Fruit fly (Drosophila melanogaster) whole organism, larva: ENCODE results near the gene Con.

Source experiments
- noc ChIP-seq: fragments of 200-800 bp; sonication (Bioruptor generic); optimal IDR thresholded peaks from 3 replicates; lab custom pipeline; 2019; ENCODE audit warnings: missing biosample characterization, mild to moderate bottlenecking, missing genetic modification characterization, moderate library complexity

The Con gene

dm6 chr3L:5078978-5079377 lies at the start of gene Con:
Con (minus strand) TSS chr3L:5079033.
- TF ChIP-seq noc: no peak

DNA sequence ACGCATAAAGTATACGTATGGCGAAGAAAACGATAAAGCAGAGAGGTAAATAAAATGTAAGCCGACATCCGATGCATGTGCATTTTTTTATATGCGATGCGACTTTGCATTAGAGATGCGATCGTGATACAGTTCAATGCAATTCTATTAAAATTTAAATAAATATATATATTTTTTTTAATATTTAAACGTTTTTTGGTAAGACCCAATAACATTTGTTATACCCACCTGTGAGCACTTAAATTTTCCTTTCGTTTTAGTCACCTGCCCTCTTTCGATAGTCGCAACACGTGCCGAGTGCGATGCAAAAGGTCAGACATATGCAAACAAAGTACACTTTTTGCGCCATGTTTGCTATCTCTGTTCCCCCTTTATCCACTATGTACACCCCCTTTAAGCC lies 49.4 kb upstream of the Con start:
- TF ChIP-seq noc: no peak

DNA sequence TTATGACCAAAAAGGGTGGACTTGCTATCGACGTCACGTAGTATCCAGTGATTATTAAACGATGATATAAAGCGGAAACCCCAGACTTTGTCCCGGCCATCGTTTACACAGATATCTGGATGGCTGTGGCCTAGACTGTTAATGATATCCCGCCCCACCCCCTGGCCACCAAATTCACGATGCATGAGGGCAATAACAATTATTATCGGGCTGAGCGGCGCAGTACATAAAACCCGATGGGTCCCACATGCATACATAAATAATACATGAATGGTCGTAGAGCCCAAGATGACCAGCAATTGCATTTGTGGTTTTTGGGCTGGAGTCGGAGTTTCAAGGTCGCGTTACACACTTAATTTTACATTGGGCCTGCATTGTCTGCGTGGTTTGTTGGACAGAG lies 48.8 kb upstream of the Con start:
- TF ChIP-seq noc: no peak

dm6 chr3L:5125202-5125601 lies 46.4 kb upstream of the Con start:
- TF ChIP-seq noc: no peak

dm6 chr3L:5102050-5102449 lies 23.2 kb upstream of the Con start:
- TF ChIP-seq noc: no peak

dm6 chr3L:5096674-5097073 lies 17.8 kb upstream of the Con start:
- TF ChIP-seq noc: no peak

- no peak for TF ChIP-seq noc
Observed at dm6 chr3L:5080837-5081236, 2.0 kb upstream of the Con start.

dm6 chr3L:5017521-5017920 lies 61.3 kb downstream of the Con start:
- TF ChIP-seq noc: no peak

dm6 chr3L:5012033-5012432 lies 66.8 kb downstream of the Con start, which contains the start of gene ATPsynCF6L:
ATPsynCF6L (minus strand) TSS chr3L:5012133.
- TF ChIP-seq noc: no peak

- no peak for TF ChIP-seq noc
Observed at dm6 chr3L:4999447-5000226, 79.2 kb downstream of the Con start.

DNA sequence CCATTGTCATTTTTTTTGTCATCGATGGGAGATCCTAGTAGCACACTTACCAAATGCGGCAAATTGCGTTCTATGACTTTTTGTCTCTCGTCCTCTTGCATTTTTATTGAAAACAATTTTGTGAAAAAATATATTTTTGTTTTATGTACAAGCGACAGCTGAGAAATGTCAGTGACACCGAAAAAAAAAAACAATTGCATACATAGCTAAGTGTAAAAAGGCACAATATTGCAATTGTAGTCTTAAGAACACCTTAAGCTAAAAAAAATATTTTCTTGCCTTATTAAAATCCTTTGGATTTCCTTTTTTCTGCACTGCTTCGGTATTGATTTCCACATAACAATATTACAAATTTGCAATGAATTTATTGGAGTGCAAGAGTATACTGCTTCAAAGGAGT lies 82.1 kb downstream of the Con start, which contains the start of gene t-Grip128:
Gene t-Grip128 (minus strand): TSS at position 101 of the 400 bp plus-strand sequence.
- no peak for TF ChIP-seq noc

- TF ChIP-seq noc: no peak
Observed at dm6 chr3L:4992126-4992525, 86.7 kb downstream of the Con start.

dm6 chr3L:4980669-4981068 lies 98.2 kb downstream of the Con start, which contains the start of gene CG17030:
CG17030 (minus strand) TSS chr3L:4980769.
- TF ChIP-seq noc: no peak

DNA sequence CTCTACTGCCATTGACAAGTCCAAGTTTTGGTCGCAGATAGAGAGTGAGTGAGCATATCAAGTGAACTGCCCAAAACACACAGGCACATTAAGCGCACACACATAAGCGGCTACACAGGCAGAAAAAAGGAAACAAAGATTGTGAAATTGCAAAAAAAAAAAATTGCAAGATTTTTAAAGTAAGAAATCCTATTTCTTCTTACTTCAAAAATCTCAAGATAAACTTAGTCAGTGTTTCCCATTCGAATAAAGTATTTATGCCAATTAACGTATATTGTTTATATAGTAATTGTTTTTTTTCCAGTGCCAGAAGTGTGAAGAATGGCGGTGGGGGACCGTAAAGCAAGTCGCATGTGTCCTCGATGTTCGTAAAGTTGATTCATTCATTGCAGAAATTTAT lies 99.9 kb downstream of the Con start:
- TF ChIP-seq noc: no peak

dm6 chr3L:4978041-4978440 lies 100.8 kb downstream of the Con start:
- TF ChIP-seq noc: no peak

DNA sequence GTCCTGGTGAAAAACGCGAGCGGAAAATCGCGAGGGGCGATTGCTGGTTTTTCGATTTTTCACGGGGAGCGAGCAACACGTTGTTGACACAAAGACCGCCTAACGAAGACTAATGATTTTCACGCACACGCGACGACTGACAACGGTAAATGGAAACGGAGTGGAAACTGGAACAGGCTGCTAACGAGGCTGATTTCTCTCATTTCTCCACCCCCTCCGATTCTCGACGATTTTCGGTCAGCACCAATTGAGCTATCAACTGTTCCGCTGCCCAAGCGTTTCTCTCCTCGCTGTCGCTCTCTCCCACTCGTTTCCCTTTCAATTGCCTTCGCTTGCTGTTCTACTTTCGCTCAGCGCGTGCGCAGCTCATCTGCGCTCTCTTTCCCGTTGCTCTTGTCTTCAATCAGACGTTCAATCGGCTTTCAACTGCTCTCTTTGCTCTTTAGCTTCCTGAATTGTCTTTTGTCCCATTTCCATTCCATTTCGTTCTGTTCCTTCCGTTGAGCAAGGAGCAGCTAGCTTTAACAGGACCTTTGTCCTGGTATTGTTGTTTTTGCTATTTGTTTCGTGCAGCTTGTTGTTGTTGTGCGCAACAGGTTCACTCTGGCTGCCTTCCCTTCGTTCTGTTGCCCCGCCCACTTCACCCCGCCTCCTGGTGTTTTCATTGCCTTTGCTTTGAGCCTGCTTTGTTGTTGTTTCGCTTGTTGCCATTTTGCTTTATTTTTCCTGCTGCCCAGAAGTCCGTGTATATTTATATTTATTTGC lies 102.6 kb downstream of the Con start:
- TF ChIP-seq noc: no peak

dm6 chr3L:4969328-4969727 lies 109.5 kb downstream of the Con start:
- TF ChIP-seq noc: no peak

DNA sequence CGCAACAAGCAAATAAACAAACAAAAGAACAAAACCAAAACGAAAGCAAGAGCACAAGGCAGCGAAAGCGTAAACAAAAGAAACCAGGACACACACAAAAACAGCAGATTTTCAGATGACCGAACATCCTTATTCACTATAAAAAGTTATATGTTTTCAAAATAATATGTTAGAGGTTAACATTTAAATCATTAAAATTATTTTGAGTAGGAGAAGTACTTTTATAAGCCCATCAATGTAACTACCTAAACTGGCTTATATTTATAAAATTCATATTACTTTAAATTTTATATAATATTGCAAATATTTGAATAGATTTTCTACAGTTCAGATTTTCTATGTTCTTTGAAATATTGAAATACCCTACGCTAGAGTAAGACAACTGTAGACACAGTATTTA lies 112.1 kb downstream of the Con start:
- no peak for TF ChIP-seq noc
